Worm (Caenorhabditis elegans): Measurements from ENCODE around the gene ugt-11.

ugt-11 gene

ce11 chrV:4881377-4881776, 13.5 kb downstream of the ugt-11 start, which contains the start of gene str-32:
TSS of gene str-32 (minus strand) at chrV:4881477.
- TF ChIP-seq tab-1 (GFP tag; IDR thresholded peaks at IDR 0.05) (no peak), cog-1 (tag; optimal IDR thresholded peaks at IDR 0.05) (no peak), T22C8.4 (GFP tag; IDR thresholded peaks at IDR 0.05) (no peak), ref-1 (GFP tag; conservative IDR thresholded peaks at IDR 0.05) (no peak), klf-2 (GFP tag; conservative IDR thresholded peaks at IDR 0.05) (no peak), med-1 (GFP tag; optimal IDR thresholded peaks at IDR 0.05; ENCODE audit: insufficient read depth) (no peak), ztf-23 (GFP tag; IDR thresholded peaks at IDR 0.05) (no peak), ztf-29 (GFP tag; IDR thresholded peaks at IDR 0.05) (no peak), flt-1 (GFP tag; IDR thresholded peaks at IDR 0.05) (no peak)

DNA sequence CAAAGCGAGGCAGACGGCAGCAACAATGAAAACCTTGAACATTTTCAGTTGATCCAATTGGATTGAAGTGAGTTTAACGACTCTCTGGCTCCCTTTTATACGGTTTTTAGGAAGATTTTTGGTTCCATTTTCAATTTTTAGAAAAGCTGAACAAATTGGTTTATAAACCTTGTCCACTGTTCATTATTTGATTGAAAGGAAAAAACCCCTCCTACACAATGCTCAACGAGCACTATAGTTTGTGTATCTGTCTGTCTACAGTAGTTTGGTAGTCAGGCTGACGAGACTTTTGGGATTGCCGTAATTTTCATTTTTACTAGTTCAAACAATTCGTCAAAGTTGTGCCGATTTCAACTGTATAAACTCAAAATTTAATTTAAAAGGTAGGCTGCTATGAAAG, 15.6 kb downstream of the ugt-11 start, which contains the start of gene T19H12.15:
Gene T19H12.15 (minus strand): TSS at position 101 of the 400 bp plus-strand sequence.
- TF ChIP-seq med-1 (GFP tag; optimal IDR thresholded peaks at IDR 0.05; ENCODE audit: insufficient read depth), result no peak
- TF ChIP-seq flt-1 (GFP tag; IDR thresholded peaks at IDR 0.05), result no peak
- TF ChIP-seq klf-2 (GFP tag; conservative IDR thresholded peaks at IDR 0.05), result no peak

DNA sequence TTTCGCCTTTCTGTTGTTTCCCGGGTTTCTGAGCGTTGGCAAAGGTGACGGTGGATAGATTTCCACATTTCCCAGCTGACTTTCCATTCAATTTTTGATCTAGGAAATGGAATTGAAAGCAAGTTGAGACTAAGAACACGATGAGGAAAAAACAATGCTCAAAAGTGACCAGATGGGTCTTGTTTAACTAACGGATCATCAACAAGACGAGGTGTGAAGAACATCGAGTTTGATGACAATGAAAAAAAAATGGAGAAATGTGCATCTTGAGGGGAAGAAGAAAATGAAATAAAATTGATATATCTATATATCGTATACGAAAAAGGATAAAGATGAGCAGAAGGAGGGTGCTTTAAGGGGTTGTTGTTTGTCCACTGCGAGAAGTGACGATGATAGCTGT, 17.3 kb downstream of the ugt-11 start, which contains the start of gene T19H12.6:
Gene T19H12.6 (minus strand): TSS at position 101 of the 400 bp plus-strand sequence.
- TF ChIP-seq flt-1 (GFP tag; IDR thresholded peaks at IDR 0.05) (no peak), cog-1 (tag; optimal IDR thresholded peaks at IDR 0.05) (no peak), med-1 (GFP tag; optimal IDR thresholded peaks at IDR 0.05; ENCODE audit: insufficient read depth) (no peak), tab-1 (GFP tag; IDR thresholded peaks at IDR 0.05) (no peak), ztf-23 (GFP tag; IDR thresholded peaks at IDR 0.05) (no peak), ref-1 (GFP tag; conservative IDR thresholded peaks at IDR 0.05) (no peak), T22C8.4 (GFP tag; IDR thresholded peaks at IDR 0.05) (no peak), ztf-29 (GFP tag; IDR thresholded peaks at IDR 0.05) (no peak), klf-2 (GFP tag; conservative IDR thresholded peaks at IDR 0.05) (no peak)

ce11 chrV:4871992-4872391, 22.9 kb downstream of the ugt-11 start, which contains the start of gene srd-33:
TSS of gene srd-33 (plus strand) at chrV:4872292.
- no peak for TF ChIP-seq med-1 (GFP tag; optimal IDR thresholded peaks at IDR 0.05; ENCODE audit: insufficient read depth)
- TF ChIP-seq ref-1 (GFP tag; conservative IDR thresholded peaks at IDR 0.05), result no peak
- TF ChIP-seq cog-1 (tag; optimal IDR thresholded peaks at IDR 0.05), result no peak
- no peak for TF ChIP-seq ztf-23 (GFP tag; IDR thresholded peaks at IDR 0.05)
- no peak for TF ChIP-seq klf-2 (GFP tag; conservative IDR thresholded peaks at IDR 0.05)

DNA sequence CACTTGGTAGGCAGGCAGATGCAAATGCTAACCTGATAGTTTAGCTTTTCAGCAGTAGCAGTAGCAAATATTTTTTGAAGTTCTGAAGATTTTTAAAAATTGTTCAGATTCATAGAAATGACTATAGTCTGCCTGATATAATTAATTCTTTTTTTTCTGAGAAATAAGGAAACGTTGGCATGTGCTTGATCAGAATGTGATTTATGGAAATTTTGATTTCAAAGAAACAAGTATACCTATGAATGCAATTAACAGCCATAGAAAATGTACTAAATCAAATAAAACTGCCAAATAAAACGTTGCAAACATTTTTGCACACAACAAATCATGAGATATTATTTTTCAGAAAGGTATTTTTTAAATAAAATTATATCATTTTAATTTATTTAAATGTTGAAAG, 24.2 kb downstream of the ugt-11 start:
- TF ChIP-seq ref-1 (GFP tag; conservative IDR thresholded peaks at IDR 0.05) (no peak), med-1 (GFP tag; optimal IDR thresholded peaks at IDR 0.05; ENCODE audit: insufficient read depth) (no peak), T22C8.4 (GFP tag; IDR thresholded peaks at IDR 0.05) (no peak), ztf-23 (GFP tag; IDR thresholded peaks at IDR 0.05) (no peak), klf-2 (GFP tag; conservative IDR thresholded peaks at IDR 0.05) (no peak), flt-1 (GFP tag; IDR thresholded peaks at IDR 0.05) (no peak), tab-1 (GFP tag; IDR thresholded peaks at IDR 0.05) (no peak), ztf-29 (GFP tag; IDR thresholded peaks at IDR 0.05) (no peak), cog-1 (tag; optimal IDR thresholded peaks at IDR 0.05) (no peak)

- TF ChIP-seq ztf-29 (GFP tag; IDR thresholded peaks at IDR 0.05), result no peak
- no peak for TF ChIP-seq cog-1 (tag; optimal IDR thresholded peaks at IDR 0.05)
- no peak for TF ChIP-seq med-1 (GFP tag; optimal IDR thresholded peaks at IDR 0.05; ENCODE audit: insufficient read depth)
- TF ChIP-seq flt-1 (GFP tag; IDR thresholded peaks at IDR 0.05), result no peak
- no peak for TF ChIP-seq ref-1 (GFP tag; conservative IDR thresholded peaks at IDR 0.05)
- TF ChIP-seq T22C8.4 (GFP tag; IDR thresholded peaks at IDR 0.05), result no peak
- TF ChIP-seq tab-1 (GFP tag; IDR thresholded peaks at IDR 0.05), result no peak
- no peak for TF ChIP-seq klf-2 (GFP tag; conservative IDR thresholded peaks at IDR 0.05)
- TF ChIP-seq ztf-23 (GFP tag; IDR thresholded peaks at IDR 0.05), result no peak
These were observed 26.2 kb downstream of the ugt-11 start for ce11 chrV:4868698-4869097.

- TF ChIP-seq klf-2 (GFP tag; conservative IDR thresholded peaks at IDR 0.05), result no peak
- no peak for TF ChIP-seq T22C8.4 (GFP tag; IDR thresholded peaks at IDR 0.05)
- no peak for TF ChIP-seq ztf-29 (GFP tag; IDR thresholded peaks at IDR 0.05)
- no peak for TF ChIP-seq ref-1 (GFP tag; conservative IDR thresholded peaks at IDR 0.05)
- TF ChIP-seq flt-1 (GFP tag; IDR thresholded peaks at IDR 0.05), result no peak
- TF ChIP-seq cog-1 (tag; optimal IDR thresholded peaks at IDR 0.05), result no peak
- no peak for TF ChIP-seq med-1 (GFP tag; optimal IDR thresholded peaks at IDR 0.05; ENCODE audit: insufficient read depth)
- no peak for TF ChIP-seq tab-1 (GFP tag; IDR thresholded peaks at IDR 0.05)
These were observed 27.3 kb downstream of the ugt-11 start for ce11 chrV:4867535-4867934.

- TF ChIP-seq ztf-29 (GFP tag; IDR thresholded peaks at IDR 0.05) (no peak), cog-1 (tag; optimal IDR thresholded peaks at IDR 0.05) (no peak), T22C8.4 (GFP tag; IDR thresholded peaks at IDR 0.05) (no peak), tab-1 (GFP tag; IDR thresholded peaks at IDR 0.05) (no peak), klf-2 (GFP tag; conservative IDR thresholded peaks at IDR 0.05) (no peak), med-1 (GFP tag; optimal IDR thresholded peaks at IDR 0.05; ENCODE audit: insufficient read depth) (no peak), ztf-23 (GFP tag; IDR thresholded peaks at IDR 0.05) (no peak), ref-1 (GFP tag; conservative IDR thresholded peaks at IDR 0.05) (no peak), flt-1 (GFP tag; IDR thresholded peaks at IDR 0.05) (no peak)
These were observed 29.5 kb downstream of the ugt-11 start, which contains the start of gene srd-32 for ce11 chrV:4865364-4865763. TSS of gene srd-32 (plus strand) at chrV:4865664.

DNA sequence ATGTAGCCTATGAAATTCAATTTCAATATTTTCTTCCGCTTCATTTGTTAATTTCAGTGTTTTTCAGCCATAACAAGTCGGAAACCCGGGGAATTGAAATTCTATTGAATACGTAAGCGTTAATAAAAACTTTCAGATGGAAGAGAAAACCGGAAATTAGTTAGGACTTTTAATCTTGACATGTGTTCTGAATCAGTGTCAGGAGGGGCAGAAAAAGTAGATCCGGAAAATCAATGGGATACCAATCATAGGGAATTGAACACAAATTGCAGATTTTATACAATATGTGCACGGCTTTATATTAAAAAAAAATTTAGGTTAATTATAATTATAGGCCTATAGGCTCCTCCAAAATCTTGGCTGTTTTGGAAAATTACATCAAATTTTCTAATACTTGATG, 30.5 kb downstream of the ugt-11 start:
- no peak for TF ChIP-seq tab-1 (GFP tag; IDR thresholded peaks at IDR 0.05)
- no peak for TF ChIP-seq flt-1 (GFP tag; IDR thresholded peaks at IDR 0.05)
- no peak for TF ChIP-seq T22C8.4 (GFP tag; IDR thresholded peaks at IDR 0.05)
- no peak for TF ChIP-seq ref-1 (GFP tag; conservative IDR thresholded peaks at IDR 0.05)
- TF ChIP-seq ztf-29 (GFP tag; IDR thresholded peaks at IDR 0.05), result no peak
- no peak for TF ChIP-seq ztf-23 (GFP tag; IDR thresholded peaks at IDR 0.05)
- no peak for TF ChIP-seq cog-1 (tag; optimal IDR thresholded peaks at IDR 0.05)
- TF ChIP-seq klf-2 (GFP tag; conservative IDR thresholded peaks at IDR 0.05), result no peak
- no peak for TF ChIP-seq med-1 (GFP tag; optimal IDR thresholded peaks at IDR 0.05; ENCODE audit: insufficient read depth)

DNA sequence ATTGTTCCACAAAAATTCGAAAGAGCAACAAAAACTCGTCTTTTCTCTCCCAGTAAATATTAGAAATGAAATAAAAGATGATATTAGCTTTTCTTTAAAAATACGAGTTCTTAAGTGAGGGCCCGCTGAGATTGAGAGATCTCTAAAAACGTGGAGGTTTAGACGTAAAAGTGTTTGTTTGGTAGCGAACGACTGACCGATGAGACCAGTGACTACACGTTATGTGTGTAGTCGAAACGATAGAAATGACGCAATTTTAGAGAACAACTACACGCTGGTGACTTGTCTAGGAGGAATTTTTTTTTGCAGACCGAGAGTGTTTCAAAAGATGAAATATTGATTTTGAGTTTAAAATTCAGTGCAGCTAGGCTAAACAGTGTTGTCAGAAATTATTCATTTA, 32.1 kb downstream of the ugt-11 start, which contains the start of gene C37H5.13:
Gene C37H5.13 (minus strand): TSS at position 229 of the 400 bp plus-strand sequence.
- TF ChIP-seq flt-1 (GFP tag; IDR thresholded peaks at IDR 0.05), result no peak

All from whole organism, midembryonic.